Fruit fly (Drosophila melanogaster) whole organism, embryonic: ENCODE data around the gene Ugt36F1.
A peak's percentile ranks its signal among the peaks of the same experiment; 100 is the strongest.

Experiments used
- Asciz ChIP-seq: fragments of 200-800 bp; sonication (Bioruptor generic); optimal IDR thresholded peaks from 2 replicates; lab custom pipeline; 2017; ENCODE audit warnings: missing biosample characterization, mild to moderate bottlenecking, missing genetic modification characterization, missing genetic modification reagents
- BEAF-32 ChIP-seq: fragments of 200-800 bp; sonication (Bioruptor generic); optimal IDR thresholded peaks from 3 replicates; lab custom pipeline; 2017; ENCODE audit warnings: missing biosample characterization, missing genetic modification characterization, mild to moderate bottlenecking, moderate library complexity, missing genetic modification reagents
- CG10321 ChIP-seq: fragments of 200-800 bp; sonication (Bioruptor generic); IDR thresholded peaks from 2 replicates; pipeline ENCODE4 v1.3.6; 2022; ENCODE audit warnings: missing biosample characterization, missing genetic modification characterization
- CG11560 ChIP-seq: fragments of 200-800 bp; sonication (Bioruptor generic); IDR thresholded peaks from 3 replicates; pipeline ENCODE4 v1.3.6; 2022; ENCODE audit warnings: missing biosample characterization, missing genetic modification characterization
- CG12219 ChIP-seq: fragments of 200-800 bp; sonication (Bioruptor generic); optimal IDR thresholded peaks from 3 replicates; lab custom pipeline; 2018; ENCODE audit warnings: missing biosample characterization, mild to moderate bottlenecking, missing genetic modification characterization
- CG12299 ChIP-seq: fragments of 200-800 bp; sonication (Bioruptor generic); optimal IDR thresholded peaks from 2 replicates; lab custom pipeline; 2018; ENCODE audit warnings: missing biosample characterization, mild to moderate bottlenecking, missing genetic modification characterization
- CG14014 ChIP-seq: fragments of 200-800 bp; sonication (Bioruptor generic); IDR thresholded peaks from 2 replicates; pipeline ENCODE4 v1.3.6; 2022; ENCODE audit warnings: missing biosample characterization, missing genetic modification characterization
- CG14667 ChIP-seq: fragments of 200-800 bp; sonication (Bioruptor generic); IDR thresholded peaks from 2 replicates; pipeline ENCODE4 v1.3.6; 2022; ENCODE audit warnings: missing biosample characterization, missing genetic modification characterization
- CG1529 ChIP-seq: fragments of 200-800 bp; sonication (Bioruptor generic); optimal IDR thresholded peaks from 3 replicates; lab custom pipeline; 2018; ENCODE audit warnings: missing biosample characterization, missing genetic modification characterization
- CG16863 ChIP-seq: fragments of 200-800 bp; sonication (Bioruptor generic); optimal IDR thresholded peaks from 3 replicates; lab custom pipeline; 2016; ENCODE audit warnings: missing biosample characterization, missing genetic modification characterization
- CG31365 ChIP-seq: fragments of 200-800 bp; sonication (Bioruptor generic); optimal IDR thresholded peaks from 2 replicates; lab custom pipeline; 2018; ENCODE audit warnings: missing biosample characterization, mild to moderate bottlenecking, missing genetic modification characterization
- CG32767 ChIP-seq: fragments of 200-800 bp; sonication (Bioruptor generic); IDR thresholded peaks from 2 replicates; pipeline ENCODE4 v1.3.6; 2022; ENCODE audit warnings: missing biosample characterization, missing genetic modification characterization
- CG3281 ChIP-seq: fragments of 200-800 bp; sonication (Bioruptor generic); optimal IDR thresholded peaks from 3 replicates; lab custom pipeline; 2017; ENCODE audit warnings: missing biosample characterization, mild to moderate bottlenecking, missing genetic modification characterization
- CG5180 ChIP-seq: fragments of 200-800 bp; sonication (Bioruptor generic); optimal IDR thresholded peaks from 3 replicates; lab custom pipeline; 2017; ENCODE audit warnings: missing biosample characterization, missing genetic modification characterization, mild to moderate bottlenecking, moderate library complexity, missing genetic modification reagents
- CG9437 ChIP-seq: fragments of 200-800 bp; sonication (Bioruptor generic); optimal IDR thresholded peaks from 2 replicates; lab custom pipeline; 2018; ENCODE audit warnings: missing biosample characterization, mild to moderate bottlenecking, missing genetic modification characterization
- CG9727 ChIP-seq: fragments of 200-800 bp; sonication (Bioruptor generic); optimal IDR thresholded peaks from 3 replicates; lab custom pipeline; 2017; ENCODE audit warnings: missing biosample characterization, mild to moderate bottlenecking, missing genetic modification characterization
- CTCF ChIP-seq: fragments of 200-800 bp; sonication (Bioruptor generic); optimal IDR thresholded peaks from 2 replicates; lab custom pipeline; 2017; ENCODE audit warnings: missing biosample characterization, mild to moderate bottlenecking, missing genetic modification characterization, moderate library complexity
- Dbx ChIP-seq: fragments of 200-800 bp; sonication (Bioruptor generic); IDR thresholded peaks from 3 replicates; pipeline ENCODE4 v1.3.6; 2022; ENCODE audit warnings: missing biosample characterization, missing genetic modification characterization
- Dek ChIP-seq: fragments of 200-800 bp; sonication (Bioruptor generic); optimal IDR thresholded peaks from 3 replicates; lab custom pipeline; 2019; ENCODE audit warnings: missing biosample characterization, mild to moderate bottlenecking, missing genetic modification characterization, moderate library complexity
- Ets97D ChIP-seq: fragments of 200-800 bp; sonication (Bioruptor generic); optimal IDR thresholded peaks from 3 replicates; lab custom pipeline; 2016; ENCODE audit warnings: missing biosample characterization, missing genetic modification characterization
- HLH3B ChIP-seq: fragments of 200-800 bp; sonication (Bioruptor generic); IDR thresholded peaks from 2 replicates; pipeline ENCODE4 v1.3.6; 2022; ENCODE audit warnings: missing biosample characterization, missing genetic modification characterization
- HLH54F ChIP-seq: fragments of 200-800 bp; sonication (Bioruptor generic); optimal IDR thresholded peaks from 3 replicates; lab custom pipeline; 2016; ENCODE audit warnings: missing biosample characterization, missing genetic modification characterization
- Hmx ChIP-seq: fragments of 200-800 bp; sonication (Bioruptor generic); optimal IDR thresholded peaks from 2 replicates; lab custom pipeline; 2016; ENCODE audit warnings: missing biosample characterization, missing genetic modification characterization
- Hr51 ChIP-seq, 2 experiments: fragments of 200-800 bp; sonication (Bioruptor generic); optimal IDR thresholded peaks; 2 replicates in 1 of 2; 3 replicates in 1 of 2; lab custom pipeline; 2016 to 2018; ENCODE audit warnings: missing biosample characterization in 2 of 2, missing genetic modification characterization in 2 of 2, mild to moderate bottlenecking in 1 of 2, moderate library complexity in 1 of 2
- NC2β ChIP-seq: fragments of 200-800 bp; sonication (Bioruptor generic); optimal IDR thresholded peaks from 2 replicates; lab custom pipeline; 2016; ENCODE audit warnings: missing biosample characterization, missing genetic modification characterization
- Sox102F ChIP-seq: fragments of 200-800 bp; sonication (Bioruptor generic); optimal IDR thresholded peaks from 2 replicates; lab custom pipeline; 2018; ENCODE audit warnings: missing biosample characterization, mild to moderate bottlenecking, missing genetic modification characterization, moderate library complexity
- TFAM ChIP-seq: fragments of 200-800 bp; sonication (Bioruptor generic); optimal IDR thresholded peaks from 2 replicates; lab custom pipeline; 2017; ENCODE audit warnings: missing biosample characterization, missing genetic modification characterization, inconsistent platforms
- abd-A ChIP-seq: fragments of 200-800 bp; sonication (Bioruptor generic); optimal IDR thresholded peaks from 3 replicates; lab custom pipeline; 2019; ENCODE audit warnings: missing biosample characterization, mild to moderate bottlenecking, missing genetic modification characterization, moderate library complexity
- ac ChIP-seq: fragments of 200-800 bp; sonication (Bioruptor generic); optimal IDR thresholded peaks from 3 replicates; lab custom pipeline; 2017; ENCODE audit warnings: missing biosample characterization, mild to moderate bottlenecking, missing genetic modification characterization
- aop ChIP-seq: fragments of 200-800 bp; sonication (Bioruptor generic); IDR thresholded peaks from 2 replicates; pipeline ENCODE4 v1.3.6; 2022; ENCODE audit warnings: missing biosample characterization, missing genetic modification characterization
- btn ChIP-seq: fragments of 200-800 bp; sonication (Bioruptor generic); optimal IDR thresholded peaks from 2 replicates; lab custom pipeline; 2016; ENCODE audit warnings: missing biosample characterization, missing genetic modification characterization
- chif ChIP-seq, 2 experiments: fragments of 200-800 bp; sonication (Bioruptor generic); optimal IDR thresholded peaks; 3 replicates each; lab custom pipeline; 2016; ENCODE audit warnings: missing biosample characterization in 2 of 2, missing genetic modification characterization in 2 of 2
- chinmo ChIP-seq: fragments of 200-800 bp; sonication (Bioruptor generic); IDR thresholded peaks from 4 replicates; pipeline ENCODE4 v1.3.6; 2022; ENCODE audit warnings: missing biosample characterization, missing genetic modification characterization; ENCODE audit not compliant: partially characterized antibody
- ci ChIP-seq: fragments of 200-800 bp; sonication (Bioruptor generic); IDR thresholded peaks from 3 replicates; pipeline ENCODE4 v1.3.6; 2022; ENCODE audit warnings: missing biosample characterization, missing genetic modification characterization
- fu2 ChIP-seq: fragments of 200-800 bp; sonication (Bioruptor generic); optimal IDR thresholded peaks from 2 replicates; lab custom pipeline; 2016; ENCODE audit warnings: missing biosample characterization, missing genetic modification characterization
- gce ChIP-seq: fragments of 200-800 bp; sonication (Bioruptor generic); IDR thresholded peaks from 3 replicates; pipeline ENCODE4 v1.3.6; 2022; ENCODE audit warnings: missing biosample characterization, missing genetic modification characterization
- hkb ChIP-seq, 2 experiments: fragments of 200-800 bp in 1 of 2; fragments of >200 bp in 1 of 2; sonication (Bioruptor generic) in 1 of 2; IDR thresholded peaks in 1 of 2; optimal IDR thresholded peaks in 1 of 2; 2 replicates each; pipeline versions ENCODE4 v1.3.6 to Lab custom; 2017 to 2022; ENCODE audit warnings: missing biosample characterization in 1 of 2, missing genetic modification characterization in 1 of 2
- inv ChIP-seq: fragments of 200-800 bp; sonication (Bioruptor generic); IDR thresholded peaks from 2 replicates; pipeline ENCODE4 v1.3.6; 2022; ENCODE audit warnings: missing biosample characterization, missing genetic modification characterization; ENCODE audit not compliant: partially characterized antibody
- jigr1 ChIP-seq: fragments of 200-800 bp; sonication (Bioruptor generic); IDR thresholded peaks from 3 replicates; pipeline ENCODE4 v1.3.6; 2022; ENCODE audit warnings: missing biosample characterization, missing genetic modification characterization
- jumu ChIP-seq: fragments of 200-800 bp; sonication (Bioruptor generic); optimal IDR thresholded peaks from 3 replicates; lab custom pipeline; 2016; ENCODE audit warnings: missing biosample characterization, missing genetic modification characterization
- luna ChIP-seq: fragments of 200-800 bp; sonication (Bioruptor generic); optimal IDR thresholded peaks from 2 replicates; lab custom pipeline; 2016; ENCODE audit warnings: missing biosample characterization, missing genetic modification characterization
- nau ChIP-seq: fragments of 200-800 bp; sonication (Bioruptor generic); optimal IDR thresholded peaks from 3 replicates; lab custom pipeline; 2017; ENCODE audit warnings: missing biosample characterization, mild to moderate bottlenecking, missing genetic modification characterization, missing genetic modification reagents
- nerfin-1 ChIP-seq: fragments of 200-800 bp; sonication (Bioruptor generic); optimal IDR thresholded peaks from 3 replicates; lab custom pipeline; 2019; ENCODE audit warnings: missing biosample characterization, mild to moderate bottlenecking, missing genetic modification characterization, moderate library complexity
- phol ChIP-seq: fragments of 200-800 bp; sonication (Bioruptor generic); optimal IDR thresholded peaks from 3 replicates; lab custom pipeline; 2018; ENCODE audit warnings: missing biosample characterization, mild to moderate bottlenecking, missing genetic modification characterization, moderate library complexity
- pita ChIP-seq: fragments of 200-800 bp; sonication (Bioruptor generic); optimal IDR thresholded peaks from 2 replicates; lab custom pipeline; 2017; ENCODE audit warnings: missing biosample characterization, mild to moderate bottlenecking, missing genetic modification characterization
- pnt ChIP-seq: fragments of 200-800 bp; sonication (Bioruptor generic); optimal IDR thresholded peaks from 3 replicates; lab custom pipeline; 2016; ENCODE audit warnings: missing biosample characterization, missing genetic modification characterization
- sens ChIP-seq: fragments of 200-800 bp; sonication (Bioruptor generic); peaks from one replicate; lab custom pipeline; 2016; ENCODE audit warnings: missing biosample characterization, missing genetic modification characterization
- sima ChIP-seq: fragments of 200-800 bp; sonication (Bioruptor generic); optimal IDR thresholded peaks from 2 replicates; lab custom pipeline; 2016; ENCODE audit warnings: missing biosample characterization, missing genetic modification characterization
- slbo ChIP-seq: fragments of 200-800 bp; sonication (Bioruptor generic); IDR thresholded peaks from 2 replicates; pipeline ENCODE4 v1.3.6; 2022; ENCODE audit warnings: missing biosample characterization, missing genetic modification characterization
- so ChIP-seq: fragments of 200-800 bp; sonication (Bioruptor generic); IDR thresholded peaks from 3 replicates; pipeline ENCODE4 v1.3.6; 2022; ENCODE audit warnings: missing biosample characterization, missing genetic modification characterization
- zf30C ChIP-seq: fragments of 200-800 bp; sonication (Bioruptor generic); optimal IDR thresholded peaks from 3 replicates; lab custom pipeline; 2018; ENCODE audit warnings: missing biosample characterization, mild to moderate bottlenecking, missing genetic modification characterization

The Ugt36F1 gene

dm6 chr2L:18822805-18823204, 3.7 kb downstream of the Ugt36F1 start (continued):
- TF ChIP-seq ac (GFP tag; lab: Kevin White, UChicago) (no peak), Hmx (no peak), BEAF-32 (GFP tag; lab: Kevin White, UChicago) (no peak), CG31365 (no peak), sima (GFP tag; lab: Kevin White, UChicago) (no peak), phol (no peak), zf30C (GFP tag; lab: Kevin White, UChicago) (no peak), inv (GFP tag; lab: Robert Waterston, UW) (no peak), NC2β (GFP tag; lab: Kevin White, UChicago) (peak; percentile 50), slbo (GFP tag; lab: Robert Waterston, UW) (no peak), CG14667 (GFP tag; lab: Robert Waterston, UW) (no peak), CG9727 (GFP tag; lab: Kevin White, UChicago) (peak; percentile 35), gce (GFP tag; lab: Robert Waterston, UW) (peak; percentile 49; the same call in 1 of the 3 replicates), fu2 (GFP tag; lab: Kevin White, UChicago) (no peak), nau (GFP tag; lab: Kevin White, UChicago) (peak; percentile 49), CTCF (GFP tag; lab: Kevin White, UChicago) (no peak), jumu (GFP tag; lab: Kevin White, UChicago) (no peak), HLH3B (GFP tag; lab: Robert Waterston, UW) (peak; percentile 21; the same call in 1 of the 2 replicates), aop (no peak), chif (GFP tag; optimal IDR thresholded peaks at IDR 0.05; lab: Kevin White, UChicago) (peak in 1 of 2 experiments; percentile 40), CG12299 (tag; lab: Kevin White, UChicago) (no peak), Hr51 (GFP tag; optimal IDR thresholded peaks at IDR 0.05; lab: Kevin White, UChicago) (no peak), Ets97D (no peak), CG1529 (peak; percentile 66), Sox102F (GFP tag; lab: Kevin White, UChicago) (peak; percentile 17), CG12219 (no peak), jigr1 (GFP tag; lab: Robert Waterston, UW) (no peak), CG5180 (GFP tag; lab: Kevin White, UChicago) (peak; percentile 34), CG3281 (GFP tag; lab: Kevin White, UChicago) (peak; percentile 8), HLH54F (GFP tag; lab: Kevin White, UChicago) (no peak), CG16863 (GFP tag; lab: Kevin White, UChicago) (peak; percentile 6), CG10321 (GFP tag; lab: Robert Waterston, UW) (no peak; the same call in 1 of the 2 replicates), btn (no peak), Asciz (GFP tag; lab: Kevin White, UChicago) (peak; percentile 71), CG11560 (tag; lab: Robert Waterston, UW) (no peak), Dek (tag; lab: Kevin White, UChicago) (no peak)

- TF ChIP-seq chinmo (GFP tag; lab: Robert Waterston, UW) (peak; percentile 81; the same call in 2 of the 4 replicates), Dbx (GFP tag; lab: Robert Waterston, UW) (no peak), CG32767 (GFP tag; lab: Robert Waterston, UW) (peak; percentile 69), luna (GFP tag; lab: Kevin White, UChicago) (no peak), sens (GFP tag; lab: Kevin White, UChicago) (no peak), Dek (tag; lab: Kevin White, UChicago) (peak; percentile 11), TFAM (no peak), so (GFP tag; lab: Robert Waterston, UW) (0 out of 3 replicates have a peak, but pooled peaks have one; percentile 51), ci (GFP tag; lab: Robert Waterston, UW) (peak; percentile 74; the same call in 2 of the 3 replicates), abd-A (tag; lab: Kevin White, UChicago) (peak; percentile 18), CG9437 (GFP tag; lab: Kevin White, UChicago) (no peak), CG14014 (0 out of 2 replicates have a peak, but pooled peaks have one; percentile 23), CG3281 (GFP tag; lab: Kevin White, UChicago) (peak; percentile 0), pita (GFP tag; lab: Kevin White, UChicago) (no peak), pnt (GFP tag; lab: Kevin White, UChicago) (no peak), nerfin-1 (no peak), hkb (optimal IDR thresholded peaks at IDR 0.05; lab: Kevin White, UChicago) (no peak), hkb (GFP tag; IDR thresholded peaks at IDR 0.05; lab: Robert Waterston, UW) (0 out of 2 replicates have a peak, but pooled peaks have one; percentile 33)
Measured at dm6 chr2L:18823243-18823803, 4.2 kb downstream of the Ugt36F1 start, which contains the start of gene Ugt36D1. Ugt36D1 (plus strand) TSS chr2L:18823548.
